Worm (Caenorhabditis elegans): ENCODE results near the gene acp-7.

acp-7 gene

ce11 chrIV:6413482-6413881 is 18.0 kb downstream of the acp-7 start, which contains the start of gene nlp-71:
TSS of gene nlp-71 (minus strand) at chrIV:6413582.
- TF ChIP-seq ceh-13 (GFP tag; optimal IDR thresholded peaks at IDR 0.05), result no peak
- no peak for TF ChIP-seq tra-4 (tag; optimal IDR thresholded peaks at IDR 0.05)
- no peak for TF ChIP-seq aly-1 (tag; optimal IDR thresholded peaks at IDR 0.05)
- TF ChIP-seq ceh-36 (tag; optimal IDR thresholded peaks at IDR 0.05), result no peak
- TF ChIP-seq scrt-1 (GFP tag; IDR thresholded peaks at IDR 0.05), result no peak
- no peak for TF ChIP-seq tbx-37 (GFP tag; conservative IDR thresholded peaks at IDR 0.05)
- no peak for TF ChIP-seq ama-1 (optimal IDR thresholded peaks at IDR 0.05)
- no peak for TF ChIP-seq hnd-1 (tag; optimal IDR thresholded peaks at IDR 0.05)
- no peak for TF ChIP-seq hmg-4 (GFP tag; optimal IDR thresholded peaks at IDR 0.05)
- TF ChIP-seq ets-7 (tag; optimal IDR thresholded peaks at IDR 0.05), result no peak
- no peak for TF ChIP-seq tbx-11 (GFP tag; IDR thresholded peaks at IDR 0.05)
- no peak for TF ChIP-seq hmbx-1 (tag; optimal IDR thresholded peaks at IDR 0.05)
- no peak for TF ChIP-seq flt-1 (GFP tag; IDR thresholded peaks at IDR 0.05)
- no peak for TF ChIP-seq F13C5.2 (tag; optimal IDR thresholded peaks at IDR 0.05)
- TF ChIP-seq B0310.2 (tag; optimal IDR thresholded peaks at IDR 0.05), result no peak
- TF ChIP-seq pes-1 (GFP tag; IDR thresholded peaks at IDR 0.05), result no peak

- TF ChIP-seq ceh-36 (tag; optimal IDR thresholded peaks at IDR 0.05), result no peak
Observed at ce11 chrIV:6404871-6405270, 26.6 kb downstream of the acp-7 start, which contains the start of gene srv-13. TSS of gene srv-13 (plus strand) at chrIV:6405171.

- TF ChIP-seq B0310.2 (tag; optimal IDR thresholded peaks at IDR 0.05) (no peak), F13C5.2 (tag; optimal IDR thresholded peaks at IDR 0.05) (no peak), scrt-1 (GFP tag; IDR thresholded peaks at IDR 0.05) (no peak), tbx-37 (GFP tag; conservative IDR thresholded peaks at IDR 0.05) (no peak), ama-1 (optimal IDR thresholded peaks at IDR 0.05) (no peak), ets-7 (tag; optimal IDR thresholded peaks at IDR 0.05) (no peak), tbx-11 (GFP tag; IDR thresholded peaks at IDR 0.05) (no peak), hnd-1 (tag; optimal IDR thresholded peaks at IDR 0.05) (no peak), flt-1 (GFP tag; IDR thresholded peaks at IDR 0.05) (no peak), aly-1 (tag; optimal IDR thresholded peaks at IDR 0.05) (no peak), hmg-4 (GFP tag; optimal IDR thresholded peaks at IDR 0.05) (no peak), pes-1 (GFP tag; IDR thresholded peaks at IDR 0.05) (no peak), hmbx-1 (tag; optimal IDR thresholded peaks at IDR 0.05) (no peak), tra-4 (tag; optimal IDR thresholded peaks at IDR 0.05) (no peak), sea-1 (GFP tag; conservative IDR thresholded peaks at IDR 0.05) (no peak), ceh-36 (tag; optimal IDR thresholded peaks at IDR 0.05) (no peak)
Observed at ce11 chrIV:6403399-6403798, 28.1 kb downstream of the acp-7 start.

DNA sequence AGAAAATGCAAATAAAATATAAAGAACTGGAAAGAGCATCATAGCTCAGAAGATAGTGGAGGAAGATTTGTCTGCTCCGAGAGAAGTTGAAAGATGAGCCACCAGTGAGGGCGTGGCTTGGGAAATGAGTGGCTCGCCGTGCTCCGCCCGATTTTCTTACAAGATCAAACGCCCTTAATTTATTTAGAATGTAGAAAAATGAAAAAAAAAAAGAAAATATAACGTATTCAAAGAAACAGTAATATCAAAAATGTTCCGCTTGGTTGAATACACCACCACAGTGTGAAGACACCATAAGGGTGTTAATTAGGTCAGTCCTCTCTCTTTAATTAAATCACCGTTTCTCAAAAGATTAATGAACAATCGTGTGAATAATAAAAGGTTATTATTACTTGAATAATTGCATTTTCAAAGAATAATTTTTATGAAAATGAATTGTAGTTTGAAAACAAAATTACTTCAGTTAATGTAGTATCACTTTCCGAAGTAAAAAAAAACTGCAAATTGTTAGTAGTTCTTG is 29.0 kb downstream of the acp-7 start, which contains the start of gene sfrp-1:
Gene sfrp-1, minus strand, starts transcription at position 51 of the 520 bp plus-strand sequence.
- TF ChIP-seq hnd-1 (tag; optimal IDR thresholded peaks at IDR 0.05), result no peak
- no peak for TF ChIP-seq F13C5.2 (tag; optimal IDR thresholded peaks at IDR 0.05)
- no peak for TF ChIP-seq tra-4 (tag; optimal IDR thresholded peaks at IDR 0.05)
- no peak for TF ChIP-seq scrt-1 (GFP tag; IDR thresholded peaks at IDR 0.05)
- no peak for TF ChIP-seq aly-1 (tag; optimal IDR thresholded peaks at IDR 0.05)
- no peak for TF ChIP-seq sea-1 (GFP tag; conservative IDR thresholded peaks at IDR 0.05)

DNA sequence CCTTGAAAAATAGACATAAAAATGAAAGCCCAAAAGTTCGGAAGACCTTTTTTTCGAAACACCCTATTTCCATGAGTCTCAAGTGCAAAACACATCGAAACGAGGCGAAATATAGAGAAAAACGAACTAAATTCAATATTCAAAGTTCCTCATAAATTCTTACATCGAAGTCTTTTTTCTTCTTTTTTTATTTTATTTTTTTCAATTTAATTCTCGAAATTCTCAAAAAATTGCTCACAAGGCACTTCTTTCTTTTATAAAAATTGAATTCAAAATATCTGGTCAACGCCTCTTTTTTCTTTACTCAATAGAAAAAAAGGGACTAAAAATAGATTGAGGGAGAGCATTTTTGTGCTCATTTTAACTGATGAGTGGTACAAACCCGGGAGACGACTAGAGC is 36.3 kb downstream of the acp-7 start:
- TF ChIP-seq hmbx-1 (tag; optimal IDR thresholded peaks at IDR 0.05) (no peak), hnd-1 (tag; optimal IDR thresholded peaks at IDR 0.05) (no peak), ceh-36 (tag; optimal IDR thresholded peaks at IDR 0.05) (no peak), tra-4 (tag; optimal IDR thresholded peaks at IDR 0.05) (no peak), hmg-4 (GFP tag; optimal IDR thresholded peaks at IDR 0.05) (no peak), sea-1 (GFP tag; conservative IDR thresholded peaks at IDR 0.05) (no peak), tbx-11 (GFP tag; IDR thresholded peaks at IDR 0.05) (no peak), aly-1 (tag; optimal IDR thresholded peaks at IDR 0.05) (no peak), B0310.2 (tag; optimal IDR thresholded peaks at IDR 0.05) (no peak), ets-7 (tag; optimal IDR thresholded peaks at IDR 0.05) (no peak), scrt-1 (GFP tag; IDR thresholded peaks at IDR 0.05) (no peak), F13C5.2 (tag; optimal IDR thresholded peaks at IDR 0.05) (no peak), tbx-37 (GFP tag; conservative IDR thresholded peaks at IDR 0.05) (no peak), pes-1 (GFP tag; IDR thresholded peaks at IDR 0.05) (no peak), ama-1 (optimal IDR thresholded peaks at IDR 0.05) (no peak), flt-1 (GFP tag; IDR thresholded peaks at IDR 0.05) (no peak), ceh-13 (GFP tag; optimal IDR thresholded peaks at IDR 0.05) (no peak)

DNA sequence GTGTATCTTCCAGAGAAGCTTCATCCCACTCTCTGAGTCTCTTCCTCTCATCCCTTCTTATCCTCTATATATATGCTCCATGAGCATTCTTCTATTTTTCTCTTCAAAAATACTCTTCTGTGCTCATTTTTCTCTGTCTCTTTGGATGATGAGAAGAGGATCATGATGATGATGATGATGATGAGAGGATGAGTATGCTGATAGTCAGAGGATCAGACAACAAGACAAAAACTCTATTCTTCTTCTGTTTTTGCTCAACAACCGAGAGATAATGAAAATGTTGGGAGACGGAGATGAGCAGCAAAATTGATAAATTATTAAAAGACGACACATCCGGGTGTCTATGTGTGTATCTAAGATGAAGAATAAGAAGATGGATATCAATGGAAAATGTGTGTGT is 38.2 kb downstream of the acp-7 start:
- no peak for TF ChIP-seq ets-7 (tag; optimal IDR thresholded peaks at IDR 0.05)
- no peak for TF ChIP-seq flt-1 (GFP tag; IDR thresholded peaks at IDR 0.05)
- TF ChIP-seq aly-1 (tag; optimal IDR thresholded peaks at IDR 0.05), result no peak
- TF ChIP-seq ceh-13 (GFP tag; optimal IDR thresholded peaks at IDR 0.05), result no peak
- TF ChIP-seq hmg-4 (GFP tag; optimal IDR thresholded peaks at IDR 0.05), result no peak
- no peak for TF ChIP-seq hmbx-1 (tag; optimal IDR thresholded peaks at IDR 0.05)
- no peak for TF ChIP-seq pes-1 (GFP tag; IDR thresholded peaks at IDR 0.05)
- TF ChIP-seq ceh-36 (tag; optimal IDR thresholded peaks at IDR 0.05), result no peak
- TF ChIP-seq F13C5.2 (tag; optimal IDR thresholded peaks at IDR 0.05), result no peak
- TF ChIP-seq sea-1 (GFP tag; conservative IDR thresholded peaks at IDR 0.05), result no peak
- TF ChIP-seq scrt-1 (GFP tag; IDR thresholded peaks at IDR 0.05), result no peak
- no peak for TF ChIP-seq tbx-37 (GFP tag; conservative IDR thresholded peaks at IDR 0.05)
- no peak for TF ChIP-seq tbx-11 (GFP tag; IDR thresholded peaks at IDR 0.05)
- no peak for TF ChIP-seq hnd-1 (tag; optimal IDR thresholded peaks at IDR 0.05)
- no peak for TF ChIP-seq B0310.2 (tag; optimal IDR thresholded peaks at IDR 0.05)
- TF ChIP-seq ama-1 (optimal IDR thresholded peaks at IDR 0.05), result no peak
- TF ChIP-seq tra-4 (tag; optimal IDR thresholded peaks at IDR 0.05), result no peak

- TF ChIP-seq ama-1 (optimal IDR thresholded peaks at IDR 0.05) (no peak), aly-1 (tag; optimal IDR thresholded peaks at IDR 0.05) (no peak), ets-7 (tag; optimal IDR thresholded peaks at IDR 0.05) (no peak), hmg-4 (GFP tag; optimal IDR thresholded peaks at IDR 0.05) (no peak), B0310.2 (tag; optimal IDR thresholded peaks at IDR 0.05) (no peak), pes-1 (GFP tag; IDR thresholded peaks at IDR 0.05) (no peak), ceh-36 (tag; optimal IDR thresholded peaks at IDR 0.05) (no peak), tra-4 (tag; optimal IDR thresholded peaks at IDR 0.05) (no peak), tbx-37 (GFP tag; conservative IDR thresholded peaks at IDR 0.05) (no peak), hnd-1 (tag; optimal IDR thresholded peaks at IDR 0.05) (no peak), tbx-11 (GFP tag; IDR thresholded peaks at IDR 0.05) (no peak), ceh-13 (GFP tag; optimal IDR thresholded peaks at IDR 0.05) (no peak), hmbx-1 (tag; optimal IDR thresholded peaks at IDR 0.05) (no peak)
Observed at ce11 chrIV:6391566-6391965, 39.9 kb downstream of the acp-7 start.
